Worm (Caenorhabditis elegans): Measurements from ENCODE around the gene F53G2.12.

- TF ChIP-seq eor-1 (tag; optimal IDR thresholded peaks at IDR 0.05) (no peak), unc-62 (GFP tag; optimal IDR thresholded peaks at IDR 0.05) (no peak), pha-4 (tag; optimal IDR thresholded peaks at IDR 0.05) (no peak)
These were observed 38.6 kb downstream of the F53G2.12 start for ce11 chrII:2440312-2440711.
